Worm (Caenorhabditis elegans): ENCODE results near the gene col-172.

col-172 gene

ce11 chrX:6668911-6669310 lies 3.7 kb upstream of the col-172 start, which contains the start of gene nhr-137:
Gene nhr-137 (minus strand): TSS chrX:6669011.
- TF ChIP-seq lim-6 (tag; optimal IDR thresholded peaks at IDR 0.05) (no peak), fkh-10 (GFP tag; optimal IDR thresholded peaks at IDR 0.05) (no peak), syd-9 (tag; optimal IDR thresholded peaks at IDR 0.05) (no peak), K02D7.2 (tag; optimal IDR thresholded peaks at IDR 0.05) (no peak)

ce11 chrX:6669366-6669765 lies 3.3 kb upstream of the col-172 start:
- no peak for TF ChIP-seq K09A11.1 (tag; optimal IDR thresholded peaks at IDR 0.05; ENCODE audit: insufficient read depth)
- no peak for TF ChIP-seq nhr-232 (tag; optimal IDR thresholded peaks at IDR 0.05)
- no peak for TF ChIP-seq mec-3 (tag; optimal IDR thresholded peaks at IDR 0.05; ENCODE audit: borderline replicate concordance)
- no peak for TF ChIP-seq ets-4 (tag; optimal IDR thresholded peaks at IDR 0.05)
- TF ChIP-seq ceh-9 (tag; optimal IDR thresholded peaks at IDR 0.05) = no peak
- TF ChIP-seq ceh-18 (tag; optimal IDR thresholded peaks at IDR 0.05) = no peak
- TF ChIP-seq pax-1 (tag; optimal IDR thresholded peaks at IDR 0.05) = no peak
- no peak for TF ChIP-seq ceh-2 (tag; optimal IDR thresholded peaks at IDR 0.05)
- no peak for TF ChIP-seq ttx-3 (tag; optimal IDR thresholded peaks at IDR 0.05)

- TF ChIP-seq ceh-30 (tag; optimal IDR thresholded peaks at IDR 0.05) (no peak), ceh-34 (tag; optimal IDR thresholded peaks at IDR 0.05) (no peak), K09A11.1 (tag; optimal IDR thresholded peaks at IDR 0.05; ENCODE audit: insufficient read depth) (no peak), nhr-232 (tag; optimal IDR thresholded peaks at IDR 0.05) (no peak)
Measured at ce11 chrX:6671717-6672116, 902 bp upstream of the col-172 start.

ce11 chrX:6674333-6674919 lies 1.8 kb downstream of the col-172 start, which contains the start of gene F38B6.4:
Gene F38B6.4 (plus strand): TSS chrX:6674869.
- TF ChIP-seq che-1 (tag; optimal IDR thresholded peaks at IDR 0.05) (no peak), C38D4.7 (GFP tag; optimal IDR thresholded peaks at IDR 0.05) (no peak), fkh-10 (GFP tag; optimal IDR thresholded peaks at IDR 0.05) (no peak), unc-86 (tag; optimal IDR thresholded peaks at IDR 0.05) (no peak), ceh-31 (tag; optimal IDR thresholded peaks at IDR 0.05) (no peak), tbx-2 (tag; optimal IDR thresholded peaks at IDR 0.05) (no peak), npax-4 (tag; optimal IDR thresholded peaks at IDR 0.05) (no peak), hlh-15 (tag; optimal IDR thresholded peaks at IDR 0.05) (no peak), C08G9.2 (tag; optimal IDR thresholded peaks at IDR 0.05) (no peak), eyg-1 (tag; optimal IDR thresholded peaks at IDR 0.05) (no peak), ceh-45 (GFP tag; IDR thresholded peaks at IDR 0.05) (no peak), ref-2 (tag; optimal IDR thresholded peaks at IDR 0.05) (no peak), ceh-9 (tag; optimal IDR thresholded peaks at IDR 0.05) (no peak)

ce11 chrX:6682683-6683082 lies 10.1 kb downstream of the col-172 start, which contains the start of gene F38B6.8:
Gene F38B6.8 (minus strand): TSS chrX:6682783.
- TF ChIP-seq lim-6 (tag; optimal IDR thresholded peaks at IDR 0.05) = no peak
- TF ChIP-seq hlh-8 (tag; optimal IDR thresholded peaks at IDR 0.05) = no peak
- no peak for TF ChIP-seq elt-2 (tag; optimal IDR thresholded peaks at IDR 0.05)
- no peak for TF ChIP-seq ref-2 (tag; optimal IDR thresholded peaks at IDR 0.05)
- TF ChIP-seq elt-4 (tag; optimal IDR thresholded peaks at IDR 0.05) = no peak
- TF ChIP-seq tbx-7 (tag; optimal IDR thresholded peaks at IDR 0.05) = no peak
- TF ChIP-seq ceh-34 (tag; optimal IDR thresholded peaks at IDR 0.05) = no peak
- TF ChIP-seq sox-2 (GFP tag; IDR thresholded peaks at IDR 0.05) = no peak
- TF ChIP-seq ceh-24 (tag; optimal IDR thresholded peaks at IDR 0.05) = no peak
- TF ChIP-seq tbx-2 (tag; optimal IDR thresholded peaks at IDR 0.05) = no peak
- TF ChIP-seq ets-4 (tag; optimal IDR thresholded peaks at IDR 0.05) = no peak
- no peak for TF ChIP-seq fkh-10 (GFP tag; optimal IDR thresholded peaks at IDR 0.05)

ce11 chrX:6687345-6687744 lies 14.7 kb downstream of the col-172 start:
- TF ChIP-seq unc-86 (tag; optimal IDR thresholded peaks at IDR 0.05) (no peak), T23F11.4 (GFP tag; optimal IDR thresholded peaks at IDR 0.05) (no peak), ceh-48 (tag; optimal IDR thresholded peaks at IDR 0.05) (no peak), eyg-1 (tag; optimal IDR thresholded peaks at IDR 0.05) (no peak), sox-4 (tag; optimal IDR thresholded peaks at IDR 0.05) (no peak), hlh-13 (GFP tag; optimal IDR thresholded peaks at IDR 0.05) (no peak), rnt-1 (tag; optimal IDR thresholded peaks at IDR 0.05) (no peak), fkh-6 (tag; optimal IDR thresholded peaks at IDR 0.05) (no peak), ceh-9 (tag; optimal IDR thresholded peaks at IDR 0.05) (no peak)

Measured in whole organism, late embryonic.